Worm (Caenorhabditis elegans) whole organism, L2 larva: ENCODE data around the gene D2096.12.

Source experiments
- C34F6.9 ChIP-seq: fragments of 150-350 bp; optimal IDR thresholded peaks from 2 replicates; lab custom pipeline; 2014; ENCODE audit warnings: missing biosample characterization, missing genetic modification characterization
- F13H6.1 ChIP-seq: sonication (generic microtip); optimal IDR thresholded peaks from 2 replicates; lab custom pipeline; 2016; ENCODE audit warnings: missing genetic modification characterization, missing compliant biosample characterization
- R02D3.7 ChIP-seq: fragments of 150-350 bp; optimal IDR thresholded peaks from 2 replicates; lab custom pipeline; 2014; ENCODE audit warnings: missing biosample characterization, missing genetic modification characterization
- ZK546.5 ChIP-seq: sonication (generic microtip); optimal IDR thresholded peaks from 2 replicates; lab custom pipeline; 2017; ENCODE audit warnings: missing biosample characterization, missing genetic modification characterization
- alr-1 ChIP-seq: fragments of 150-350 bp; optimal IDR thresholded peaks from 2 replicates; lab custom pipeline; 2014; ENCODE audit warnings: missing biosample characterization, missing genetic modification characterization
- aly-2 ChIP-seq: fragments of 150-350 bp; optimal IDR thresholded peaks from 2 replicates; lab custom pipeline; 2014; ENCODE audit warnings: missing biosample characterization, missing genetic modification characterization
- ama-1 ChIP-seq: fragments of 150-350 bp; optimal IDR thresholded peaks from 2 replicates; lab custom pipeline; 2018; ENCODE audit warnings: inconsistent platforms
- blmp-1 ChIP-seq: sonication (generic microtip); optimal IDR thresholded peaks from 2 replicates; lab custom pipeline; 2017; ENCODE audit warnings: missing genetic modification characterization, mild to moderate bottlenecking, missing compliant biosample characterization, antibody characterized with exemption, moderate library complexity; ENCODE audit not compliant: insufficient read depth
- ceh-16 ChIP-seq: fragments of 150-350 bp; optimal IDR thresholded peaks from 2 replicates; lab custom pipeline; 2014; ENCODE audit warnings: missing biosample characterization, missing genetic modification characterization
- ceh-82 ChIP-seq: fragments of 150-350 bp; optimal IDR thresholded peaks from 2 replicates; lab custom pipeline; 2014; ENCODE audit warnings: missing biosample characterization, missing genetic modification characterization
- egl-27 ChIP-seq: sonication (generic microtip); optimal IDR thresholded peaks from 3 replicates; lab custom pipeline; 2017; ENCODE audit warnings: missing biosample characterization, missing genetic modification reagents, missing genetic modification characterization
- elt-1 ChIP-seq: fragments of 150-350 bp; optimal IDR thresholded peaks from 2 replicates; lab custom pipeline; 2014; ENCODE audit warnings: missing biosample characterization, missing genetic modification characterization
- fos-1 ChIP-seq: fragments of 150-350 bp; optimal IDR thresholded peaks from 2 replicates; lab custom pipeline; 2014; ENCODE audit warnings: missing biosample characterization, missing genetic modification characterization
- gmeb-1 ChIP-seq: fragments of 150-350 bp; optimal IDR thresholded peaks from 2 replicates; lab custom pipeline; 2014; ENCODE audit warnings: missing biosample characterization, missing genetic modification characterization
- lin-11 ChIP-seq: fragments of 150-350 bp; sonication (generic microtip); optimal IDR thresholded peaks from 2 replicates; lab custom pipeline; 2014; ENCODE audit warnings: missing biosample characterization, missing genetic modification characterization, inconsistent platforms, mixed read lengths
- lin-13 ChIP-seq: fragments of 150-350 bp; optimal IDR thresholded peaks from 2 replicates; lab custom pipeline; 2014; ENCODE audit warnings: missing biosample characterization, missing genetic modification reagents, missing genetic modification characterization
- lin-39 ChIP-seq: fragments of 150-350 bp; optimal IDR thresholded peaks from 2 replicates; lab custom pipeline; 2014; ENCODE audit warnings: missing biosample characterization, missing genetic modification reagents, missing genetic modification characterization
- lsy-2 ChIP-seq, 2 experiments: fragments of 150-350 bp in 1 of 2; sonication (generic microtip) in 1 of 2; optimal IDR thresholded peaks; 2 replicates each; lab custom pipeline; 2014 to 2017; ENCODE audit warnings: missing biosample characterization in 2 of 2, missing genetic modification characterization in 2 of 2
- mbf-1 ChIP-seq: sonication (generic microtip); optimal IDR thresholded peaks from 2 replicates; lab custom pipeline; 2017; ENCODE audit warnings: missing biosample characterization, missing genetic modification characterization
- nhr-10 ChIP-seq: sonication (generic microtip); optimal IDR thresholded peaks from 2 replicates; lab custom pipeline; 2017; ENCODE audit warnings: missing biosample characterization, missing genetic modification characterization
- nhr-11 ChIP-seq: fragments of 150-350 bp; optimal IDR thresholded peaks from 2 replicates; lab custom pipeline; 2014; ENCODE audit warnings: missing biosample characterization, missing genetic modification characterization
- nhr-12 ChIP-seq: fragments of 150-350 bp; optimal IDR thresholded peaks from 2 replicates; lab custom pipeline; 2014; ENCODE audit warnings: missing biosample characterization, missing genetic modification characterization
- nhr-129 ChIP-seq: fragments of 150-350 bp; optimal IDR thresholded peaks from 2 replicates; lab custom pipeline; 2014; ENCODE audit warnings: missing biosample characterization, missing genetic modification characterization
- nhr-21 ChIP-seq: fragments of 150-350 bp; optimal IDR thresholded peaks from 2 replicates; lab custom pipeline; 2014; ENCODE audit warnings: missing biosample characterization, missing genetic modification characterization
- nhr-23 ChIP-seq: fragments of 150-350 bp; optimal IDR thresholded peaks from 2 replicates; lab custom pipeline; 2014; ENCODE audit warnings: missing biosample characterization, missing genetic modification reagents, missing genetic modification characterization
- nhr-237 ChIP-seq: fragments of 150-350 bp; optimal IDR thresholded peaks from 2 replicates; lab custom pipeline; 2014; ENCODE audit warnings: missing biosample characterization, missing genetic modification characterization
- nhr-25 ChIP-seq: fragments of 150-350 bp; sonication (generic microtip); optimal IDR thresholded peaks from 3 replicates; lab custom pipeline; 2014; ENCODE audit warnings: missing biosample characterization, missing genetic modification characterization
- nhr-6 ChIP-seq: fragments of 150-350 bp; optimal IDR thresholded peaks from 2 replicates; lab custom pipeline; 2014; ENCODE audit warnings: missing biosample characterization, missing genetic modification characterization
- nhr-77 ChIP-seq: fragments of 150-350 bp; optimal IDR thresholded peaks from 2 replicates; lab custom pipeline; 2014; ENCODE audit warnings: missing biosample characterization, missing genetic modification characterization
- peb-1 ChIP-seq: fragments of 150-350 bp; optimal IDR thresholded peaks from 2 replicates; lab custom pipeline; 2014; ENCODE audit warnings: missing biosample characterization, missing genetic modification characterization
- sem-4 ChIP-seq: fragments of 150-350 bp; optimal IDR thresholded peaks from 2 replicates; lab custom pipeline; 2014; ENCODE audit warnings: missing biosample characterization, missing genetic modification reagents, missing genetic modification characterization
- sma-3 ChIP-seq: sonication (generic microtip); optimal IDR thresholded peaks from 2 replicates; lab custom pipeline; 2016; ENCODE audit warnings: missing genetic modification reagents, missing genetic modification characterization, missing compliant biosample characterization
- unc-39 ChIP-seq: fragments of 150-350 bp; optimal IDR thresholded peaks from 2 replicates; lab custom pipeline; 2014; ENCODE audit warnings: missing biosample characterization, missing genetic modification characterization
- unc-55 ChIP-seq: fragments of 150-350 bp; sonication (generic microtip); optimal IDR thresholded peaks from 3 replicates; lab custom pipeline; 2014; ENCODE audit warnings: missing biosample characterization, missing genetic modification reagents, missing genetic modification characterization
- unc-62 ChIP-seq: fragments of 150-350 bp; optimal IDR thresholded peaks from 2 replicates; lab custom pipeline; 2014; ENCODE audit warnings: missing biosample characterization, missing genetic modification reagents, missing genetic modification characterization
- ztf-1 ChIP-seq: fragments of 200-800 bp; sonication (Bioruptor generic); conservative IDR thresholded peaks from 2 replicates; pipeline ENCODE4 v1.3.6; 2022; ENCODE audit warnings: missing genetic modification characterization, missing compliant biosample characterization
- ztf-11 ChIP-seq: sonication (generic microtip); optimal IDR thresholded peaks from 2 replicates; lab custom pipeline; 2017; ENCODE audit warnings: missing biosample characterization, missing genetic modification characterization
- ztf-4 ChIP-seq: fragments of 150-350 bp; optimal IDR thresholded peaks from 2 replicates; lab custom pipeline; 2014; ENCODE audit warnings: missing biosample characterization, missing genetic modification characterization

Gene D2096.12

DNA sequence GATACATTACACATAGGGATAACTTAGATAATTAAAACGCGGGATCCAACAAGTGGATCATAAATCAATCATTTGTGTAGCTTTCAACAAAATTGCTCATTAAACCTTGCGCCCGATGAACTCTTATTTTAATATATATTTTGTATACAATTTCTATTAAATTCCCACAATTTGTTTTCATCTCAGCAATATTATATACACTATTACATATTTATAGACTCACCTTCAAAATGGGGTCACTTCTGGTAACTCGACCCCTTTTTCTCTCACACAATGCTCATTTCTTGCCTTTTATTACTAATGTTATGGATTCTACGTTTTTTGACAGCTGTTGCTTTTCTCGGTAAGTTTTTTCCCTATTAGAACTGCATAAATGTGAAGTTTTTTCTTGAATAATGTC, 23.6 kb upstream of the D2096.12 start, which contains the start of gene lgc-6:
TSS of gene lgc-6 (plus strand) at position 301 of the 400 bp plus-strand sequence.
- no peak for TF ChIP-seq lin-13 (GFP tag; lab: Kevin White, UChicago)
- TF ChIP-seq nhr-23 (tag; lab: Kevin White, UChicago), result no peak
- TF ChIP-seq nhr-12 (tag; lab: Kevin White, UChicago), result no peak
- no peak for TF ChIP-seq gmeb-1

DNA sequence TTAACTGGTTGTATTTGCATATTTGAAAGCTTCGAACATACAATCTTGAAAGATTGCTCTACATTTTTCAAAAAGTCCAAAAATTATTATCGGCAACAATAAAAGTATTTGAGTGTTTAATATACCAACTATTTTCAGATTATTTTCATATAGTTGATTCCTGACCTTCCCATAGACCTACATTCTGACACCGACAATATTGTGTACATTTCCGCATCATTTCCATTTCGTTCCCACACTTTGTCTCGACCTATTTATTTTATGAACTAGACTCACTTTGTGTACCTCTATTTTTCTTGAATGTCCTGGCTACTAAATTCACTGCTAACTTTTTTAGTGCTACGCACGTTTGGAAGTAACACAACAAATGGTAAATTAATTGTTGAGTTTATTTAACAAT, 20.9 kb upstream of the D2096.12 start, which contains the start of gene lgc-5:
TSS of gene lgc-5 (plus strand) at position 301 of the 400 bp plus-strand sequence.
- TF ChIP-seq nhr-23 (tag; lab: Kevin White, UChicago) (no peak), sem-4 (tag; lab: Kevin White, UChicago) (no peak), elt-1 (tag; lab: Kevin White, UChicago) (no peak), ztf-1 (no peak), nhr-11 (tag; lab: Kevin White, UChicago) (no peak), nhr-129 (tag; lab: Kevin White, UChicago) (no peak), nhr-6 (tag; lab: Kevin White, UChicago) (no peak), C34F6.9 (tag; lab: Kevin White, UChicago) (no peak), F13H6.1 (tag; lab: Kevin White, UChicago) (no peak), unc-55 (GFP tag; lab: Kevin White, UChicago) (no peak), R02D3.7 (tag; lab: Kevin White, UChicago) (no peak), ceh-16 (tag; lab: Kevin White, UChicago) (no peak), blmp-1 (tag; lab: Kevin White, UChicago) (no peak), nhr-237 (tag; lab: Kevin White, UChicago) (no peak), unc-39 (no peak), sma-3 (no peak), ZK546.5 (no peak), nhr-21 (tag; lab: Kevin White, UChicago) (no peak), peb-1 (no peak)
- TF ChIP-seq, all 48 proteins: peak for 0

ce11 chrIV:8345518-8345917, 17.7 kb upstream of the D2096.12 start, which contains the start of gene F17E9.5:
Gene F17E9.5, plus strand, starts transcription at chrIV:8345818.
- TF ChIP-seq nhr-21 (tag; lab: Kevin White, UChicago) (no peak), gmeb-1 (no peak), sma-3 (no peak), C34F6.9 (tag; lab: Kevin White, UChicago) (no peak), egl-27 (tag; lab: Kevin White, UChicago) (no peak), sem-4 (tag; lab: Kevin White, UChicago) (no peak), fos-1 (tag; lab: Kevin White, UChicago) (no peak), ZK546.5 (no peak), lsy-2 (tag; optimal IDR thresholded peaks at IDR 0.05; lab: Kevin White, UChicago) (no peak), elt-1 (tag; lab: Kevin White, UChicago) (no peak), ztf-1 (no peak), lin-13 (GFP tag; lab: Kevin White, UChicago) (no peak), R02D3.7 (tag; lab: Kevin White, UChicago) (no peak), nhr-10 (no peak)
- TF ChIP-seq, all 48 proteins: peak for 0

- TF ChIP-seq nhr-129 (tag; lab: Kevin White, UChicago), result no peak
- no peak for TF ChIP-seq nhr-25 (tag; lab: Kevin White, UChicago)
- TF ChIP-seq ztf-11 (tag; lab: Kevin White, UChicago), result no peak
- no peak for TF ChIP-seq unc-55 (GFP tag; lab: Kevin White, UChicago)
- no peak for TF ChIP-seq unc-39
- TF ChIP-seq nhr-12 (tag; lab: Kevin White, UChicago), result no peak
- no peak for TF ChIP-seq sma-3
These were observed 16.2 kb upstream of the D2096.12 start, which contains the start of the genes F17E9.18 and F17E9.15 for ce11 chrIV:8347051-8347450. Gene F17E9.18, minus strand, starts transcription at chrIV:8347151. Gene F17E9.15, plus strand, starts transcription at chrIV:8347418.

- TF ChIP-seq ztf-4 (no peak), unc-62 (GFP tag; lab: Kevin White, UChicago) (no peak), aly-2 (tag; lab: Kevin White, UChicago) (no peak), ztf-1 (no peak), ceh-82 (tag; lab: Kevin White, UChicago) (no peak), ama-1 (lab: Kevin White, UChicago) (no peak), nhr-21 (tag; lab: Kevin White, UChicago) (no peak), unc-39 (no peak), lin-39 (tag; lab: Kevin White, UChicago) (no peak), ceh-16 (tag; lab: Kevin White, UChicago) (no peak), elt-1 (tag; lab: Kevin White, UChicago) (no peak), nhr-77 (tag; lab: Kevin White, UChicago) (no peak), nhr-12 (tag; lab: Kevin White, UChicago) (no peak), mbf-1 (tag; lab: Kevin White, UChicago) (no peak), egl-27 (tag; lab: Kevin White, UChicago) (no peak), sma-3 (no peak), lin-11 (tag; lab: Kevin White, UChicago) (no peak), alr-1 (tag; lab: Kevin White, UChicago) (no peak)
These were observed 15.2 kb upstream of the D2096.12 start, which contains the start of gene F17E9.4 for ce11 chrIV:8348073-8348472. Gene F17E9.4, plus strand, starts transcription at chrIV:8348373.
